Fruit fly (Drosophila melanogaster) whole organism, embryonic: ENCODE results near the gene peg.

Experiments
- Atf-2 ChIP-seq: fragments of 200-800 bp; sonication (Bioruptor generic); optimal IDR thresholded peaks from 2 replicates; lab custom pipeline; 2016; ENCODE audit warnings: missing biosample characterization, missing genetic modification characterization
- CG11560 ChIP-seq: fragments of 200-800 bp; sonication (Bioruptor generic); IDR thresholded peaks from 3 replicates; pipeline ENCODE4 v1.3.6; 2022; ENCODE audit warnings: missing biosample characterization, missing genetic modification characterization
- CG11695 ChIP-seq: fragments of 200-800 bp; sonication (Bioruptor generic); IDR thresholded peaks from 3 replicates; pipeline ENCODE4 v1.3.6; 2022; ENCODE audit warnings: missing biosample characterization, missing genetic modification characterization
- CG12155 ChIP-seq: fragments of 200-800 bp; sonication (Bioruptor generic); optimal IDR thresholded peaks from 3 replicates; lab custom pipeline; 2016; ENCODE audit warnings: missing biosample characterization, missing genetic modification characterization
- CG12299 ChIP-seq: fragments of 200-800 bp; sonication (Bioruptor generic); optimal IDR thresholded peaks from 2 replicates; lab custom pipeline; 2018; ENCODE audit warnings: missing biosample characterization, mild to moderate bottlenecking, missing genetic modification characterization
- CG13424 ChIP-seq: fragments of 200-800 bp; sonication (Bioruptor generic); optimal IDR thresholded peaks from 2 replicates; lab custom pipeline; 2019; ENCODE audit warnings: missing biosample characterization, mild to moderate bottlenecking, missing genetic modification characterization, moderate library complexity
- CG14710 ChIP-seq: fragments of 200-800 bp; sonication (Bioruptor generic); optimal IDR thresholded peaks from 3 replicates; lab custom pipeline; 2019; ENCODE audit warnings: missing biosample characterization, mild to moderate bottlenecking, missing genetic modification characterization, moderate library complexity
- CG1529 ChIP-seq: fragments of 200-800 bp; sonication (Bioruptor generic); optimal IDR thresholded peaks from 3 replicates; lab custom pipeline; 2018; ENCODE audit warnings: missing biosample characterization, missing genetic modification characterization
- CG1603 ChIP-seq: fragments of 200-800 bp; sonication (Bioruptor generic); optimal IDR thresholded peaks from 2 replicates; lab custom pipeline; 2019; ENCODE audit warnings: missing biosample characterization, mild to moderate bottlenecking, missing genetic modification characterization, moderate library complexity
- CG16815 ChIP-seq: fragments of 200-800 bp; sonication (Bioruptor generic); optimal IDR thresholded peaks from 3 replicates; lab custom pipeline; 2017; ENCODE audit warnings: missing biosample characterization, mild to moderate bottlenecking, missing genetic modification characterization
- CG17612 ChIP-seq: fragments of 200-800 bp; sonication (Bioruptor generic); IDR thresholded peaks from 2 replicates; pipeline ENCODE4 v1.3.6; 2022; ENCODE audit warnings: missing biosample characterization, missing genetic modification characterization
- CG17802 ChIP-seq: fragments of 200-800 bp; sonication (Bioruptor generic); optimal IDR thresholded peaks from 2 replicates; lab custom pipeline; 2018; ENCODE audit warnings: missing biosample characterization, mild to moderate bottlenecking, missing genetic modification characterization, moderate library complexity
- CG31224 ChIP-seq: fragments of 200-800 bp; sonication (Bioruptor generic); IDR thresholded peaks from 2 replicates; pipeline ENCODE4 v1.3.6; 2022; ENCODE audit warnings: missing biosample characterization, missing genetic modification characterization
- CG3281 ChIP-seq: fragments of 200-800 bp; sonication (Bioruptor generic); optimal IDR thresholded peaks from 3 replicates; lab custom pipeline; 2017; ENCODE audit warnings: missing biosample characterization, mild to moderate bottlenecking, missing genetic modification characterization
- CG3838 ChIP-seq: fragments of 200-800 bp; sonication (Bioruptor generic); optimal IDR thresholded peaks from 3 replicates; lab custom pipeline; 2016; ENCODE audit warnings: missing biosample characterization, missing genetic modification characterization
- CG3995 ChIP-seq: fragments of 200-800 bp; sonication (Bioruptor generic); optimal IDR thresholded peaks from 3 replicates; lab custom pipeline; 2016; ENCODE audit warnings: missing biosample characterization, missing genetic modification characterization
- CG4360 ChIP-seq: fragments of 200-800 bp; sonication (Bioruptor generic); IDR thresholded peaks from 2 replicates; pipeline ENCODE4 v1.3.6; 2022; ENCODE audit warnings: missing biosample characterization, missing genetic modification characterization
- CG4730 ChIP-seq: fragments of 200-800 bp; sonication (Bioruptor generic); IDR thresholded peaks from 2 replicates; pipeline ENCODE4 v1.3.6; 2022; ENCODE audit warnings: missing biosample characterization, missing genetic modification characterization
- CG5180 ChIP-seq: fragments of 200-800 bp; sonication (Bioruptor generic); optimal IDR thresholded peaks from 3 replicates; lab custom pipeline; 2017; ENCODE audit warnings: missing biosample characterization, missing genetic modification characterization, mild to moderate bottlenecking, moderate library complexity, missing genetic modification reagents
- CG6689 ChIP-seq: fragments of 200-800 bp; sonication (Bioruptor generic); IDR thresholded peaks from 2 replicates; pipeline ENCODE4 v1.3.6; 2022; ENCODE audit warnings: missing biosample characterization, missing genetic modification characterization
- CG8359 ChIP-seq: fragments of 200-800 bp; sonication (Bioruptor generic); optimal IDR thresholded peaks from 2 replicates; lab custom pipeline; 2017; ENCODE audit warnings: missing biosample characterization, mild to moderate bottlenecking, missing genetic modification characterization, borderline replicate concordance
- Ets65A ChIP-seq: fragments of 200-800 bp; sonication (Bioruptor generic); peaks from one replicate; lab custom pipeline; 2016; ENCODE audit warnings: missing biosample characterization, missing genetic modification characterization
- HLH3B ChIP-seq: fragments of 200-800 bp; sonication (Bioruptor generic); IDR thresholded peaks from 2 replicates; pipeline ENCODE4 v1.3.6; 2022; ENCODE audit warnings: missing biosample characterization, missing genetic modification characterization
- Hr39 ChIP-seq: fragments of >200 bp; optimal IDR thresholded peaks from 2 replicates; lab custom pipeline; 2017
- Med ChIP-seq: fragments of 200-800 bp; sonication (Bioruptor generic); peaks from one replicate; lab custom pipeline; 2016; ENCODE audit warnings: missing biosample characterization, missing genetic modification characterization, mild to moderate bottlenecking, inconsistent platforms, moderate library complexity
- Oaz ChIP-seq: fragments of 200-800 bp; sonication (Bioruptor generic); IDR thresholded peaks from 2 replicates; pipeline ENCODE4 v1.3.6; 2022; ENCODE audit warnings: missing biosample characterization, missing genetic modification characterization
- abd-A ChIP-seq: fragments of 200-800 bp; sonication (Bioruptor generic); optimal IDR thresholded peaks from 3 replicates; lab custom pipeline; 2019; ENCODE audit warnings: missing biosample characterization, mild to moderate bottlenecking, missing genetic modification characterization, moderate library complexity
- al ChIP-seq: fragments of 200-800 bp; sonication (Bioruptor generic); IDR thresholded peaks from 2 replicates; pipeline ENCODE4 v1.3.6; 2022; ENCODE audit warnings: missing biosample characterization, missing genetic modification characterization
- az2 ChIP-seq: fragments of 200-800 bp; sonication (Bioruptor generic); optimal IDR thresholded peaks from 3 replicates; lab custom pipeline; 2016; ENCODE audit warnings: missing biosample characterization, missing genetic modification characterization
- chinmo ChIP-seq: fragments of 200-800 bp; sonication (Bioruptor generic); IDR thresholded peaks from 4 replicates; pipeline ENCODE4 v1.3.6; 2022; ENCODE audit warnings: missing biosample characterization, missing genetic modification characterization; ENCODE audit not compliant: partially characterized antibody
- ci ChIP-seq: fragments of 200-800 bp; sonication (Bioruptor generic); IDR thresholded peaks from 3 replicates; pipeline ENCODE4 v1.3.6; 2022; ENCODE audit warnings: missing biosample characterization, missing genetic modification characterization
- cwo ChIP-seq: fragments of 200-800 bp; sonication (Bioruptor generic); optimal IDR thresholded peaks from 3 replicates; lab custom pipeline; 2017; ENCODE audit warnings: missing biosample characterization, missing genetic modification characterization, mild to moderate bottlenecking, moderate library complexity, missing genetic modification reagents
- dan ChIP-seq: fragments of 200-800 bp; sonication (Bioruptor generic); IDR thresholded peaks from 2 replicates; pipeline ENCODE4 v1.3.6; 2022; ENCODE audit warnings: missing biosample characterization, missing genetic modification characterization
- dm ChIP-seq: fragments of 200-800 bp; sonication (Bioruptor generic); optimal IDR thresholded peaks from 3 replicates; lab custom pipeline; 2016; ENCODE audit warnings: missing biosample characterization, missing genetic modification characterization
- dpn ChIP-seq, 2 experiments: fragments of 200-800 bp; sonication (Bioruptor generic); optimal IDR thresholded peaks; 3 replicates each; lab custom pipeline; 2016; ENCODE audit warnings: missing biosample characterization in 2 of 2, missing genetic modification characterization in 2 of 2
- exex ChIP-seq: fragments of 200-800 bp; sonication (Bioruptor generic); optimal IDR thresholded peaks from 4 replicates; lab custom pipeline; 2018; ENCODE audit warnings: missing biosample characterization, mild to moderate bottlenecking, missing genetic modification characterization, moderate library complexity
- grau ChIP-seq: fragments of 200-800 bp; optimal IDR thresholded peaks from 3 replicates; lab custom pipeline; 2019; ENCODE audit warnings: missing biosample characterization, mild to moderate bottlenecking, missing genetic modification characterization, moderate library complexity
- grn ChIP-seq: fragments of 200-800 bp; sonication (Bioruptor generic); optimal IDR thresholded peaks from 3 replicates; lab custom pipeline; 2017; ENCODE audit warnings: missing biosample characterization, missing genetic modification characterization
- jing ChIP-seq: fragments of 200-800 bp; sonication (Bioruptor generic); optimal IDR thresholded peaks from 2 replicates; lab custom pipeline; 2018; ENCODE audit warnings: missing biosample characterization, mild to moderate bottlenecking, missing genetic modification characterization
- nerfin-1 ChIP-seq: fragments of 200-800 bp; sonication (Bioruptor generic); optimal IDR thresholded peaks from 3 replicates; lab custom pipeline; 2019; ENCODE audit warnings: missing biosample characterization, mild to moderate bottlenecking, missing genetic modification characterization, moderate library complexity
- nom ChIP-seq: fragments of 200-800 bp; sonication (Bioruptor generic); optimal IDR thresholded peaks from 2 replicates; lab custom pipeline; 2017; ENCODE audit warnings: missing biosample characterization, missing genetic modification characterization, mild to moderate bottlenecking, moderate library complexity, missing genetic modification reagents
- pan ChIP-seq, 4 experiments: fragments of >200 bp in 3 of 4; fragments of 200-800 bp in 1 of 4; sonication (Bioruptor generic) in 1 of 4; optimal IDR thresholded peaks in 3 of 4; IDR thresholded peaks in 1 of 4; 2 replicates each; pipeline versions ENCODE4 v1.3.6 to Lab custom; 2017 to 2022; ENCODE audit warnings: missing biosample characterization in 2 of 4, missing genetic modification characterization in 2 of 4, mixed read lengths in 1 of 4
- pros ChIP-seq: fragments of 200-800 bp; sonication (Bioruptor generic); optimal IDR thresholded peaks from 3 replicates; lab custom pipeline; 2019; ENCODE audit warnings: missing biosample characterization, mild to moderate bottlenecking, missing genetic modification characterization, moderate library complexity
- sd ChIP-seq: fragments of 200-800 bp; sonication (Bioruptor generic); optimal IDR thresholded peaks from 3 replicates; lab custom pipeline; 2018; ENCODE audit warnings: missing biosample characterization, mild to moderate bottlenecking, missing genetic modification characterization, moderate library complexity
- sna ChIP-seq: fragments of 200-800 bp; sonication (Bioruptor generic); IDR thresholded peaks from 2 replicates; pipeline ENCODE4 v1.3.6; 2022; ENCODE audit warnings: missing biosample characterization, missing genetic modification characterization; ENCODE audit not compliant: partially characterized antibody
- ssp ChIP-seq: fragments of 200-800 bp; sonication (Bioruptor generic); IDR thresholded peaks from 2 replicates; pipeline ENCODE4 v1.3.6; 2022; ENCODE audit warnings: missing biosample characterization, missing genetic modification characterization
- stwl ChIP-seq: fragments of 200-800 bp; sonication (Bioruptor generic); optimal IDR thresholded peaks from 3 replicates; lab custom pipeline; 2018; ENCODE audit warnings: missing biosample characterization, mild to moderate bottlenecking, missing genetic modification characterization, moderate library complexity
- sug ChIP-seq: fragments of 200-800 bp; optimal IDR thresholded peaks from 2 replicates; lab custom pipeline; 2019; ENCODE audit warnings: missing biosample characterization, mild to moderate bottlenecking, missing genetic modification characterization, moderate library complexity
- ttk ChIP-seq: fragments of 200-800 bp; sonication (Bioruptor generic); IDR thresholded peaks from 2 replicates; pipeline ENCODE4 v2.1.2; 2022; ENCODE audit warnings: missing biosample characterization, missing genetic modification characterization
- zen ChIP-seq: fragments of 200-800 bp; sonication (Bioruptor generic); optimal IDR thresholded peaks from 3 replicates; lab custom pipeline; 2018; ENCODE audit warnings: missing biosample characterization, mild to moderate bottlenecking, missing genetic modification characterization, moderate library complexity
- zfh2 ChIP-seq: fragments of 200-800 bp; sonication (Bioruptor generic); optimal IDR thresholded peaks from 2 replicates; lab custom pipeline; 2016; ENCODE audit warnings: missing biosample characterization, missing genetic modification characterization

Gene peg

DNA sequence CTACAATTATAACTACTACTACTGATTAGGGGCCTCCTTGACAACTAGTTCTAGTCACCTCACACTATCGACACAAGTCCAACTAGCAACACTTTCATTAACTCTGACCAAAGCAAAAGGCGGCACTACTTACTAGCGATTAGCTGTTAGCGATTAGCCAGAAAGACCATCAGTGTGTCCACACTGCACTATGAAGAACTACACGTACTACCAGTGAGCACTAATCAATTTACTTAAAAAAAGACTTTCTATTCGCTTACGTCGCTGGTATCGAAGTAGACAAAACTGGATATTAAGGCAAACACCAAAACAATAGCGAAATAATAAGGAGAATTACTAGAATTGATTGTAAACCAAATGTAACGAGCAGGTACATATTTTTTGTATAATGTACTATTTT is 10.2 kb downstream of the peg start:
- peak; percentile 93 for TF ChIP-seq stwl (tag; lab: Kevin White, UChicago)
- no peak for TF ChIP-seq CG3838
- no peak for TF ChIP-seq CG12299 (tag; lab: Kevin White, UChicago)
- no peak for TF ChIP-seq dm
- no peak for TF ChIP-seq zen (tag; lab: Kevin White, UChicago)
- TF ChIP-seq Med (GFP tag; lab: Kevin White, UChicago): peak; percentile 50
- no peak for TF ChIP-seq zfh2 (GFP tag; lab: Kevin White, UChicago)
- TF ChIP-seq abd-A (tag; lab: Kevin White, UChicago): no peak
- TF ChIP-seq CG14710 (tag; lab: Kevin White, UChicago): peak; percentile 73
- no peak for TF ChIP-seq pros (GFP tag; lab: Kevin White, UChicago)

dm6 chr3R:21006967-21007366 is 17.0 kb downstream of the peg start, which contains the start of gene Alp5:
TSS of gene Alp5 (minus strand) at chr3R:21006990.
- TF ChIP-seq CG3281 (GFP tag; lab: Kevin White, UChicago): peak; percentile 2
- TF ChIP-seq ci (GFP tag; lab: Robert Waterston, UW): no peak
- TF ChIP-seq grn (GFP tag; lab: Kevin White, UChicago): peak; percentile 43
- peak; percentile 89 for TF ChIP-seq cwo (GFP tag; lab: Kevin White, UChicago)
- TF ChIP-seq CG5180 (GFP tag; lab: Kevin White, UChicago): no peak
- no peak for TF ChIP-seq CG12155 (GFP tag; lab: Kevin White, UChicago)
- no peak for TF ChIP-seq CG4730
- no peak for TF ChIP-seq nom (GFP tag; lab: Kevin White, UChicago)
- TF ChIP-seq CG1603 (tag; lab: Kevin White, UChicago): no peak
- TF ChIP-seq ttk (GFP tag; lab: Robert Waterston, UW): no peak
- TF ChIP-seq jing (GFP tag; lab: Kevin White, UChicago): no peak
- no peak for TF ChIP-seq CG17612
- no peak for TF ChIP-seq CG11560 (tag; lab: Robert Waterston, UW)
- TF ChIP-seq CG1529 (GFP tag; lab: Kevin White, UChicago): no peak
- no peak for TF ChIP-seq sna (GFP tag; lab: Robert Waterston, UW)
- no peak for TF ChIP-seq Hr39 (lab: Kevin White, UChicago)
- no peak for TF ChIP-seq Oaz (GFP tag; lab: Robert Waterston, UW)
- TF ChIP-seq dan (GFP tag; lab: Robert Waterston, UW): no peak
- peak; percentile 54 for TF ChIP-seq sug
- peak; percentile 78 for TF ChIP-seq exex
- no peak for TF ChIP-seq HLH3B (GFP tag; lab: Robert Waterston, UW)
- no peak for TF ChIP-seq az2 (GFP tag; lab: Kevin White, UChicago)
- no peak for TF ChIP-seq CG31224 (GFP tag; lab: Robert Waterston, UW)
- TF ChIP-seq chinmo (GFP tag; lab: Robert Waterston, UW): 0 out of 4 replicates have a peak, but pooled peaks have one; percentile 33
- TF ChIP-seq CG4360 (GFP tag; lab: Robert Waterston, UW): no peak
- TF ChIP-seq sd: peak; percentile 2
- no peak for TF ChIP-seq CG11695
- no peak for TF ChIP-seq dpn (GFP tag; optimal IDR thresholded peaks at IDR 0.05; lab: Kevin White, UChicago)

dm6 chr3R:21001123-21001522 is 22.8 kb downstream of the peg start:
- TF ChIP-seq CG3995 (GFP tag; lab: Kevin White, UChicago): peak; percentile 48
- no peak for TF ChIP-seq CG17802 (tag; lab: Kevin White, UChicago)
- TF ChIP-seq Atf-2 (GFP tag; lab: Kevin White, UChicago): no peak
- TF ChIP-seq grau: no peak
- peak; percentile 7 for TF ChIP-seq nerfin-1 (tag; lab: Kevin White, UChicago)
- no peak for TF ChIP-seq pan (optimal IDR thresholded peaks at IDR 0.05; lab: Kevin White, UChicago)
- peak in 1 of 2 experiments; percentile 25 for TF ChIP-seq pan (GFP tag; optimal IDR thresholded peaks at IDR 0.05 in 1 of 2, IDR thresholded peaks at IDR 0.05 in 1 of 2)
- no peak for TF ChIP-seq CG16815 (GFP tag; lab: Kevin White, UChicago)
- no peak for TF ChIP-seq CG6689
- TF ChIP-seq CG8359 (GFP tag; lab: Kevin White, UChicago): peak; percentile 7
- no peak for TF ChIP-seq ssp (GFP tag; lab: Robert Waterston, UW)
- no peak for TF ChIP-seq CG13424 (tag; lab: Kevin White, UChicago)
- TF ChIP-seq al (GFP tag; lab: Robert Waterston, UW): no peak
- no peak for TF ChIP-seq Ets65A (GFP tag; lab: Kevin White, UChicago)
